Fruit fly (Drosophila melanogaster) whole organism, embryonic: ENCODE results near the gene Cisd2.

Source experiments
- CG1024 ChIP-seq: fragments of 200-800 bp; sonication (Bioruptor generic); IDR thresholded peaks from 2 replicates; pipeline ENCODE4 v1.3.6; 2022; ENCODE audit warnings: missing biosample characterization, missing genetic modification characterization
- CG10543 ChIP-seq: fragments of 200-800 bp; sonication (Bioruptor generic); optimal IDR thresholded peaks from 3 replicates; lab custom pipeline; 2017; ENCODE audit warnings: missing biosample characterization, mild to moderate bottlenecking, missing genetic modification characterization, moderate library complexity
- CG10979 ChIP-seq: fragments of 200-800 bp; sonication (Bioruptor generic); optimal IDR thresholded peaks from 2 replicates; lab custom pipeline; 2018; ENCODE audit warnings: missing biosample characterization, mild to moderate bottlenecking, missing genetic modification characterization, moderate library complexity
- CG1603 ChIP-seq: fragments of 200-800 bp; sonication (Bioruptor generic); optimal IDR thresholded peaks from 2 replicates; lab custom pipeline; 2019; ENCODE audit warnings: missing biosample characterization, mild to moderate bottlenecking, missing genetic modification characterization, moderate library complexity
- CG17568 ChIP-seq: fragments of 200-800 bp; sonication (Bioruptor generic); optimal IDR thresholded peaks from 2 replicates; lab custom pipeline; 2018; ENCODE audit warnings: missing biosample characterization, mild to moderate bottlenecking, missing genetic modification characterization, moderate library complexity
- CG17829 ChIP-seq: fragments of 200-800 bp; optimal IDR thresholded peaks from 2 replicates; lab custom pipeline; 2019; ENCODE audit warnings: missing biosample characterization, mild to moderate bottlenecking, missing genetic modification characterization, moderate library complexity
- CG18011 ChIP-seq: fragments of 200-800 bp; sonication (Bioruptor generic); optimal IDR thresholded peaks from 2 replicates; lab custom pipeline; 2017; ENCODE audit warnings: missing biosample characterization, missing genetic modification characterization, mild to moderate bottlenecking, moderate library complexity, missing genotype
- CG18262 ChIP-seq: fragments of 200-800 bp; optimal IDR thresholded peaks from 3 replicates; lab custom pipeline; 2019; ENCODE audit warnings: missing biosample characterization, mild to moderate bottlenecking, missing genetic modification characterization, moderate library complexity
- CG1832 ChIP-seq: fragments of 200-800 bp; sonication (Bioruptor generic); optimal IDR thresholded peaks from 2 replicates; lab custom pipeline; 2017; ENCODE audit warnings: missing biosample characterization, mild to moderate bottlenecking, missing genetic modification characterization, inconsistent platforms
- CG2199 ChIP-seq: fragments of 200-800 bp; sonication (Bioruptor generic); IDR thresholded peaks from 3 replicates; pipeline ENCODE4 v1.3.6; 2022; ENCODE audit warnings: missing biosample characterization, missing genetic modification characterization
- CG4424 ChIP-seq: fragments of 200-800 bp; sonication (Bioruptor generic); optimal IDR thresholded peaks from 3 replicates; lab custom pipeline; 2016; ENCODE audit warnings: missing biosample characterization, missing genetic modification characterization
- CG6791 ChIP-seq: fragments of 200-800 bp; sonication (Bioruptor generic); IDR thresholded peaks from 3 replicates; pipeline ENCODE4 v1.3.6; 2022; ENCODE audit warnings: missing biosample characterization, missing genetic modification characterization; ENCODE audit not compliant: partially characterized antibody
- CG8924 ChIP-seq: fragments of 200-800 bp; optimal IDR thresholded peaks from 3 replicates; lab custom pipeline; 2019; ENCODE audit warnings: missing biosample characterization, mild to moderate bottlenecking, missing genetic modification characterization, moderate library complexity
- CG9727 ChIP-seq: fragments of 200-800 bp; sonication (Bioruptor generic); optimal IDR thresholded peaks from 3 replicates; lab custom pipeline; 2017; ENCODE audit warnings: missing biosample characterization, mild to moderate bottlenecking, missing genetic modification characterization
- Deaf1 ChIP-seq: fragments of 200-800 bp; optimal IDR thresholded peaks from 3 replicates; lab custom pipeline; 2019; ENCODE audit warnings: missing biosample characterization, mild to moderate bottlenecking, missing genetic modification characterization, moderate library complexity
- Dll ChIP-seq: fragments of 200-800 bp; sonication (Bioruptor generic); IDR thresholded peaks from 4 replicates; pipeline ENCODE4 v1.3.6; 2022; ENCODE audit warnings: missing biosample characterization, missing genetic modification characterization; ENCODE audit not compliant: partially characterized antibody
- Drgx ChIP-seq: fragments of 200-800 bp; sonication (Bioruptor generic); IDR thresholded peaks from 2 replicates; pipeline ENCODE4 v1.3.6; 2022; ENCODE audit warnings: missing biosample characterization, missing genetic modification characterization
- Hmr ChIP-seq: fragments of 200-800 bp; sonication (Bioruptor generic); optimal IDR thresholded peaks from 3 replicates; lab custom pipeline; 2017; ENCODE audit warnings: mild to moderate bottlenecking, missing biosample characterization, missing genetic modification reagents, missing genetic modification characterization
- MTF-1 ChIP-seq: fragments of 200-800 bp; sonication (Bioruptor generic); optimal IDR thresholded peaks from 2 replicates; lab custom pipeline; 2018; ENCODE audit warnings: missing biosample characterization, mild to moderate bottlenecking, missing genetic modification characterization, borderline replicate concordance
- NC2α ChIP-seq: fragments of 200-800 bp; sonication (Bioruptor generic); optimal IDR thresholded peaks from 2 replicates; lab custom pipeline; 2016; ENCODE audit warnings: missing biosample characterization, missing genetic modification characterization
- Pdp1 ChIP-seq, 2 experiments: fragments of 200-800 bp; sonication (Bioruptor generic); optimal IDR thresholded peaks; 3 replicates each; lab custom pipeline; 2016; ENCODE audit warnings: missing biosample characterization in 2 of 2, missing genetic modification characterization in 2 of 2, mild to moderate bottlenecking in 1 of 2, moderate library complexity in 1 of 2
- Stat92E ChIP-seq, 3 experiments: fragments of >200 bp in 2 of 3; fragments of 200-800 bp in 1 of 3; sonication (Bioruptor generic) in 1 of 3; optimal IDR thresholded peaks; 2 replicates each; lab custom pipeline; 2017 to 2019; ENCODE audit warnings: missing biosample characterization in 3 of 3, missing genetic modification characterization in 3 of 3, mild to moderate bottlenecking in 1 of 3, moderate library complexity in 1 of 3
- Tbp ChIP-seq: fragments of >200 bp; optimal IDR thresholded peaks from 2 replicates; lab custom pipeline; 2018; ENCODE audit warnings: missing biosample characterization, missing genetic modification characterization
- ac ChIP-seq: fragments of 200-800 bp; sonication (Bioruptor generic); optimal IDR thresholded peaks from 3 replicates; lab custom pipeline; 2017; ENCODE audit warnings: missing biosample characterization, mild to moderate bottlenecking, missing genetic modification characterization
- amos ChIP-seq: fragments of 200-800 bp; sonication (Bioruptor generic); IDR thresholded peaks from 2 replicates; pipeline ENCODE4 v1.3.6; 2022; ENCODE audit warnings: missing biosample characterization, missing genetic modification characterization; ENCODE audit not compliant: partially characterized antibody
- aop ChIP-seq: fragments of 200-800 bp; sonication (Bioruptor generic); IDR thresholded peaks from 2 replicates; pipeline ENCODE4 v1.3.6; 2022; ENCODE audit warnings: missing biosample characterization, missing genetic modification characterization
- btn ChIP-seq: fragments of 200-800 bp; sonication (Bioruptor generic); optimal IDR thresholded peaks from 2 replicates; lab custom pipeline; 2016; ENCODE audit warnings: missing biosample characterization, missing genetic modification characterization
- cg ChIP-seq: fragments of 200-800 bp; sonication (Bioruptor generic); optimal IDR thresholded peaks from 3 replicates; lab custom pipeline; 2019; ENCODE audit warnings: missing biosample characterization, mild to moderate bottlenecking, missing genetic modification characterization, moderate library complexity
- disco-r ChIP-seq: fragments of 200-800 bp; sonication (Bioruptor generic); optimal IDR thresholded peaks from 2 replicates; lab custom pipeline; 2016; ENCODE audit warnings: missing biosample characterization, missing genetic modification characterization
- dpn ChIP-seq, 2 experiments: fragments of 200-800 bp; sonication (Bioruptor generic); optimal IDR thresholded peaks; 3 replicates each; lab custom pipeline; 2016; ENCODE audit warnings: missing biosample characterization in 2 of 2, missing genetic modification characterization in 2 of 2
- ftz-f1 ChIP-seq: fragments of 200-800 bp; sonication (Bioruptor generic); optimal IDR thresholded peaks from 2 replicates; lab custom pipeline; 2016; ENCODE audit warnings: missing biosample characterization, missing genetic modification characterization
- her ChIP-seq: fragments of 200-800 bp; sonication (Bioruptor generic); optimal IDR thresholded peaks from 2 replicates; lab custom pipeline; 2016; ENCODE audit warnings: missing biosample characterization, missing genetic modification characterization
- hkb ChIP-seq, 2 experiments: fragments of 200-800 bp in 1 of 2; fragments of >200 bp in 1 of 2; sonication (Bioruptor generic) in 1 of 2; IDR thresholded peaks in 1 of 2; optimal IDR thresholded peaks in 1 of 2; 2 replicates each; pipeline versions ENCODE4 v1.3.6 to Lab custom; 2017 to 2022; ENCODE audit warnings: missing biosample characterization in 1 of 2, missing genetic modification characterization in 1 of 2
- knrl ChIP-seq: fragments of 200-800 bp; sonication (Bioruptor generic); IDR thresholded peaks from 3 replicates; pipeline ENCODE4 v1.3.6; 2022; ENCODE audit warnings: missing biosample characterization, missing genetic modification characterization; ENCODE audit not compliant: partially characterized antibody
- nerfin-1 ChIP-seq: fragments of 200-800 bp; sonication (Bioruptor generic); optimal IDR thresholded peaks from 3 replicates; lab custom pipeline; 2019; ENCODE audit warnings: missing biosample characterization, mild to moderate bottlenecking, missing genetic modification characterization, moderate library complexity
- nmo ChIP-seq: fragments of 200-800 bp; sonication (Bioruptor generic); optimal IDR thresholded peaks from 2 replicates; lab custom pipeline; 2018; ENCODE audit warnings: missing biosample characterization, mild to moderate bottlenecking, missing genetic modification characterization, moderate library complexity
- nom ChIP-seq: fragments of 200-800 bp; sonication (Bioruptor generic); optimal IDR thresholded peaks from 2 replicates; lab custom pipeline; 2017; ENCODE audit warnings: missing biosample characterization, missing genetic modification characterization, mild to moderate bottlenecking, moderate library complexity, missing genetic modification reagents
- odd ChIP-seq: fragments of 200-800 bp; sonication (Bioruptor generic); optimal IDR thresholded peaks from 2 replicates; lab custom pipeline; 2017; ENCODE audit warnings: missing biosample characterization, mild to moderate bottlenecking, missing genetic modification characterization
- pros ChIP-seq: fragments of 200-800 bp; sonication (Bioruptor generic); optimal IDR thresholded peaks from 3 replicates; lab custom pipeline; 2019; ENCODE audit warnings: missing biosample characterization, mild to moderate bottlenecking, missing genetic modification characterization, moderate library complexity
- sens ChIP-seq: fragments of 200-800 bp; sonication (Bioruptor generic); peaks from one replicate; lab custom pipeline; 2016; ENCODE audit warnings: missing biosample characterization, missing genetic modification characterization
- sim ChIP-seq: fragments of 200-800 bp; sonication (Bioruptor generic); IDR thresholded peaks from 2 replicates; pipeline ENCODE4 v1.3.6; 2022; ENCODE audit warnings: missing biosample characterization, missing genetic modification characterization
- so ChIP-seq: fragments of 200-800 bp; sonication (Bioruptor generic); IDR thresholded peaks from 3 replicates; pipeline ENCODE4 v1.3.6; 2022; ENCODE audit warnings: missing biosample characterization, missing genetic modification characterization
- sqz ChIP-seq: fragments of 200-800 bp; sonication (Bioruptor generic); optimal IDR thresholded peaks from 3 replicates; lab custom pipeline; 2018; ENCODE audit warnings: missing biosample characterization, mild to moderate bottlenecking, missing genetic modification characterization
- sr ChIP-seq: fragments of 200-800 bp; sonication (Bioruptor generic); IDR thresholded peaks from 3 replicates; pipeline ENCODE4 v1.3.6; 2022; ENCODE audit warnings: missing biosample characterization, missing genetic modification characterization
- ssp ChIP-seq: fragments of 200-800 bp; sonication (Bioruptor generic); IDR thresholded peaks from 2 replicates; pipeline ENCODE4 v1.3.6; 2022; ENCODE audit warnings: missing biosample characterization, missing genetic modification characterization
- tgo ChIP-seq: fragments of 200-800 bp; sonication (Bioruptor generic); IDR thresholded peaks from 3 replicates; pipeline ENCODE4 v1.3.6; 2022; ENCODE audit warnings: missing biosample characterization, missing genetic modification characterization
- vvl ChIP-seq: fragments of 200-800 bp; sonication (Bioruptor generic); IDR thresholded peaks from 2 replicates; pipeline ENCODE4 v1.3.6; 2022; ENCODE audit warnings: missing biosample characterization, missing genetic modification characterization

Gene Cisd2

dm6 chr3R:29255166-29255962, 32.1 kb upstream of the Cisd2 start, which contains the start of gene stg:
Gene stg (minus strand): TSS chr3R:29255800.
- peak; percentile 33 for TF ChIP-seq odd (GFP tag; lab: Kevin White, UChicago)
- TF ChIP-seq sr, result no peak
- TF ChIP-seq Tbp (GFP tag; lab: Kevin White, UChicago), result peak; percentile 94
- TF ChIP-seq CG8924 (tag; lab: Kevin White, UChicago), result peak; percentile 55
- peak; percentile 87 for TF ChIP-seq CG2199
- TF ChIP-seq ftz-f1, result peak; percentile 1
- peak; percentile 49 for TF ChIP-seq MTF-1 (GFP tag; lab: Kevin White, UChicago)
- TF ChIP-seq CG18262 (tag; lab: Kevin White, UChicago), result peak; percentile 10
- peak; percentile 26 for TF ChIP-seq sqz (GFP tag; lab: Kevin White, UChicago)
- no peak for TF ChIP-seq CG9727 (GFP tag; lab: Kevin White, UChicago)
- peak; percentile 5 for TF ChIP-seq btn (GFP tag; lab: Kevin White, UChicago)
- TF ChIP-seq aop, result 0 out of 2 replicates have a peak, but pooled peaks have one; percentile 15
- 0 out of 2 replicates have a peak, but pooled peaks have one; percentile 25 for TF ChIP-seq vvl (GFP tag; lab: Robert Waterston, UW)
- TF ChIP-seq CG17568 (GFP tag; lab: Kevin White, UChicago), result peak; percentile 30
- peak; percentile 47 for TF ChIP-seq nom (GFP tag; lab: Kevin White, UChicago)
- peak in 1 of 2 experiments; percentile 42 for TF ChIP-seq dpn (GFP tag; optimal IDR thresholded peaks at IDR 0.05; lab: Kevin White, UChicago)
- peak; percentile 41; the same call in 1 of the 4 replicates for TF ChIP-seq Dll (GFP tag; lab: Robert Waterston, UW)
- TF ChIP-seq pros (GFP tag; lab: Kevin White, UChicago), result peak; percentile 85
- TF ChIP-seq ssp (GFP tag; lab: Robert Waterston, UW), result no peak
- no peak for TF ChIP-seq CG10543 (GFP tag; lab: Kevin White, UChicago)
- TF ChIP-seq CG17829, result peak; percentile 65
- TF ChIP-seq her, result peak; percentile 37
- no peak for TF ChIP-seq tgo
- peak; percentile 88 for TF ChIP-seq CG1832
- TF ChIP-seq CG6791 (GFP tag; lab: Robert Waterston, UW), result peak; percentile 14; the same call in 1 of the 3 replicates
- TF ChIP-seq CG4424 (GFP tag; lab: Kevin White, UChicago), result peak; percentile 22
- peak; percentile 37 for TF ChIP-seq cg (GFP tag; lab: Kevin White, UChicago)
- TF ChIP-seq CG10979 (tag; lab: Kevin White, UChicago), result peak; percentile 24
- TF ChIP-seq sim (GFP tag; lab: Robert Waterston, UW), result no peak
- no peak for TF ChIP-seq knrl (GFP tag; lab: Robert Waterston, UW)
- peak; percentile 11 for TF ChIP-seq nerfin-1
- TF ChIP-seq NC2α (GFP tag; lab: Kevin White, UChicago), result peak; percentile 86
- peak in 1 of 2 experiments; percentile 10 for TF ChIP-seq Pdp1 (GFP tag; optimal IDR thresholded peaks at IDR 0.05; lab: Kevin White, UChicago)
- peak; percentile 1 for TF ChIP-seq nmo (GFP tag; lab: Kevin White, UChicago)
- TF ChIP-seq Drgx (GFP tag; lab: Robert Waterston, UW), result peak; percentile 26; the same call in 1 of the 2 replicates
- TF ChIP-seq Hmr (GFP tag; lab: Kevin White, UChicago), result no peak
- TF ChIP-seq CG1024 (GFP tag; lab: Robert Waterston, UW), result no peak
- peak; percentile 41; the same call in 1 of the 3 replicates for TF ChIP-seq so
- TF ChIP-seq CG18011 (GFP tag; lab: Kevin White, UChicago), result no peak
- peak; percentile 2 for TF ChIP-seq hkb (optimal IDR thresholded peaks at IDR 0.05; lab: Kevin White, UChicago)
- no peak for TF ChIP-seq hkb (GFP tag; IDR thresholded peaks at IDR 0.05; lab: Robert Waterston, UW)
- TF ChIP-seq disco-r (GFP tag; lab: Kevin White, UChicago), result no peak
- TF ChIP-seq amos, result 0 out of 2 replicates have a peak, but pooled peaks have one; percentile 27
- TF ChIP-seq Stat92E (GFP tag; optimal IDR thresholded peaks at IDR 0.05; lab: Kevin White, UChicago), result peak in 1 of 3 experiments; percentile 40
- peak; percentile 39 for TF ChIP-seq ac
- TF ChIP-seq sens (GFP tag; lab: Kevin White, UChicago), result peak; percentile 80
- TF ChIP-seq Deaf1 (tag; lab: Kevin White, UChicago), result peak; percentile 95
- TF ChIP-seq CG1603 (tag; lab: Kevin White, UChicago), result peak; percentile 18
